Worm (Caenorhabditis elegans): Measurements from ENCODE around the gene C52E2.3.
"Not testable (repeated sequence)": the region's sequence is repeated elsewhere in the genome, so short reads cannot be mapped to it uniquely, and the experiment has no call there.

C52E2.3 gene

ce11 chrII:1820774-1821173, 30.3 kb upstream of the C52E2.3 start, which contains the start of gene fbxa-3:
fbxa-3 (minus strand) TSS chrII:1820874.
- TF ChIP-seq fkh-10 (GFP tag; optimal IDR thresholded peaks at IDR 0.05) (no peak), nhr-11 (tag; optimal IDR thresholded peaks at IDR 0.05) (no peak), tbx-2 (tag; optimal IDR thresholded peaks at IDR 0.05) (no peak), ceh-9 (tag; optimal IDR thresholded peaks at IDR 0.05) (no peak), elt-1 (tag; optimal IDR thresholded peaks at IDR 0.05) (no peak), ceh-82 (tag; optimal IDR thresholded peaks at IDR 0.05) (no peak), elt-3 (tag; optimal IDR thresholded peaks at IDR 0.05) (no peak), daf-12 (tag; optimal IDR thresholded peaks at IDR 0.05) (no peak), ceh-28 (tag; optimal IDR thresholded peaks at IDR 0.05) (no peak)

- peak; percentile 57 for TF ChIP-seq elt-2 (tag; optimal IDR thresholded peaks at IDR 0.05)
These were observed 27.4 kb upstream of the C52E2.3 start for ce11 chrII:1823597-1823996.

- not testable (repeated sequence) for TF ChIP-seq egl-27, nhr-237, R02D3.7 (tag; optimal IDR thresholded peaks at IDR 0.05)
These were observed 26.7 kb upstream of the C52E2.3 start, which contains the start of gene math-41 for ce11 chrII:1824329-1824728. math-41 (plus strand) TSS chrII:1824629.

ce11 chrII:1830182-1830682, 20.8 kb upstream of the C52E2.3 start, which contains the start of gene math-40:
math-40 (plus strand) TSS chrII:1830632.
- TF ChIP-seq elt-2 (tag; optimal IDR thresholded peaks at IDR 0.05), result peak; percentile 62
- no peak for TF ChIP-seq ceh-16 (tag; optimal IDR thresholded peaks at IDR 0.05)
- TF ChIP-seq fkh-10 (GFP tag; optimal IDR thresholded peaks at IDR 0.05), result no peak
- TF ChIP-seq pqm-1 (tag; optimal IDR thresholded peaks at IDR 0.05), result peak; percentile 41

ce11 chrII:1831883-1832388, 19.1 kb upstream of the C52E2.3 start, which contains the start of gene math-39:
math-39 (plus strand) TSS chrII:1832338.
- no peak for TF ChIP-seq nhr-67 (tag; optimal IDR thresholded peaks at IDR 0.05)
- TF ChIP-seq nhr-43 (tag; optimal IDR thresholded peaks at IDR 0.05; ENCODE audit: poor library complexity, severe bottlenecking), result no peak
- TF ChIP-seq hmg-11 (tag; optimal IDR thresholded peaks at IDR 0.05), result no peak
- TF ChIP-seq elt-2 (tag; optimal IDR thresholded peaks at IDR 0.05), result peak; percentile 51

ce11 chrII:1836204-1836603, 14.8 kb upstream of the C52E2.3 start, which contains the start of gene T08E11.1:
T08E11.1 (plus strand) TSS chrII:1836504.
- TF ChIP-seq elt-2 (tag; optimal IDR thresholded peaks at IDR 0.05), result peak; percentile 8
- no peak for TF ChIP-seq tbx-2 (tag; optimal IDR thresholded peaks at IDR 0.05)

ce11 chrII:1842894-1843293, 8.2 kb upstream of the C52E2.3 start, which contains the start of the genes C52E2.5 and C52E2.4:
C52E2.5 (minus strand) TSS chrII:1842936.
C52E2.4 (plus strand) TSS chrII:1843145.
- TF ChIP-seq lin-15B (tag; optimal IDR thresholded peaks at IDR 0.05) (no peak), elt-2 (tag; optimal IDR thresholded peaks at IDR 0.05) (peak; percentile 94), nhr-237 (tag; optimal IDR thresholded peaks at IDR 0.05) (no peak), jun-1 (tag; optimal IDR thresholded peaks at IDR 0.05) (peak; percentile 20), pha-4 (tag; optimal IDR thresholded peaks at IDR 0.05) (peak; percentile 73), skn-1 (tag; optimal IDR thresholded peaks at IDR 0.05) (peak; percentile 17)

ce11 chrII:1844552-1844951, 6.5 kb upstream of the C52E2.3 start:
- no peak for TF ChIP-seq tbx-2 (tag; optimal IDR thresholded peaks at IDR 0.05)
- TF ChIP-seq hmg-11 (tag; optimal IDR thresholded peaks at IDR 0.05), result no peak
- TF ChIP-seq fkh-2 (tag; optimal IDR thresholded peaks at IDR 0.05), result no peak
- TF ChIP-seq nfya-1 (tag; optimal IDR thresholded peaks at IDR 0.05; ENCODE audit: insufficient read depth), result peak; percentile 22
- TF ChIP-seq skn-1 (tag; optimal IDR thresholded peaks at IDR 0.05), result no peak
- no peak for TF ChIP-seq mdl-1 (tag; optimal IDR thresholded peaks at IDR 0.05)
- no peak for TF ChIP-seq fos-1 (tag; optimal IDR thresholded peaks at IDR 0.05)
